Worm (Caenorhabditis elegans) whole organism, early embryonic: Measurements from ENCODE around the gene pqn-73.

Source experiments
- F13C5.2 ChIP-seq: sonication (generic microtip); optimal IDR thresholded peaks from 2 replicates; lab custom pipeline; 2017; ENCODE audit warnings: mild to moderate bottlenecking, missing genetic modification characterization, inconsistent platforms, missing compliant biosample characterization
- ama-1 ChIP-seq: fragments of 150-350 bp; optimal IDR thresholded peaks from 2 replicates; lab custom pipeline; 2014
- ceh-13 ChIP-seq: fragments of 200-800 bp; sonication (Bioruptor generic); optimal IDR thresholded peaks from 2 replicates; lab custom pipeline; 2018; ENCODE audit warnings: mild to moderate bottlenecking, missing genetic modification characterization, missing compliant biosample characterization
- ceh-36 ChIP-seq: sonication (generic microtip); optimal IDR thresholded peaks from 2 replicates; lab custom pipeline; 2016; ENCODE audit warnings: missing genetic modification characterization, inconsistent platforms, missing compliant biosample characterization
- flt-1 ChIP-seq: fragments of 200-800 bp; sonication (Bioruptor generic); IDR thresholded peaks from 2 replicates; pipeline ENCODE4 v1.3.6; 2022; ENCODE audit warnings: missing genetic modification characterization, missing compliant biosample characterization
- tbx-37 ChIP-seq: fragments of 200-800 bp; sonication (Bioruptor generic); conservative IDR thresholded peaks from 2 replicates; pipeline ENCODE4 v1.3.6; 2022; ENCODE audit warnings: missing genetic modification reagents, missing genetic modification characterization, missing compliant biosample characterization

- no peak for TF ChIP-seq ama-1 (lab: Kevin White, UChicago)
- no peak for TF ChIP-seq flt-1 (GFP tag; lab: Robert Waterston, UW)
- TF ChIP-seq ceh-13 (GFP tag; lab: Kevin White, UChicago), result no peak
- TF ChIP-seq F13C5.2 (tag; lab: Kevin White, UChicago), result no peak
- no peak for TF ChIP-seq ceh-36
- no peak for TF ChIP-seq tbx-37
Observed at ce11 chrII:8568234-8568969, 27.9 kb downstream of the pqn-73 start.
